Worm (Caenorhabditis elegans): Measurements from ENCODE around the gene K12H6.4.
"Not testable (repeated sequence)": the region's sequence is repeated elsewhere in the genome, so short reads cannot be mapped to it uniquely, and the experiment has no call there.

Gene K12H6.4

DNA sequence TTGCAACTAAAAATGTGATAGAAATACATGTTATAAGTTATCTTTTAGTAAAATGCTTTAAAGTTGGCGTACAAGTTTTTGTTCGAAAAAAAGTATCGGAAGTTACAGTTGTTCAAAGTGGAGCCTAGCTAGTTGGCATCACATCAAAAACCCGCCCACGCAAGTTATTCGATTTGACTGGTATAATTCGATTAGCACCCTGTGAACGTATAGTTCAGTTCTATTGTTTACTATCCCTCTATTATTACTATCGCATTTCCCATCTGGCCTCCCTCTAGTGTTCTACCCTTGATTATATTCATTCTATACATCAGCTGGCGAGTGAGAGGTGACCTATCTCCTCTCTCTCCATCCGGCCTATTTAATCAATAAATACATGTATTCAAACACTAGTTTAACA, 14.9 kb upstream of the K12H6.4 start, which contains the start of gene Y110A2AL.4:
Gene Y110A2AL.4, plus strand, starts transcription at position 301 of the 400 bp plus-strand sequence.
- TF ChIP-seq rec-8 (tag; optimal IDR thresholded peaks at IDR 0.05); lir-1 (GFP tag; conservative IDR thresholded peaks at IDR 0.05); aptf-2 (GFP tag; conservative IDR thresholded peaks at IDR 0.05): not testable (repeated sequence)

- TF ChIP-seq ZK185.1 (tag; optimal IDR thresholded peaks at IDR 0.05; ENCODE audit: poor library complexity, severe bottlenecking) (no peak), egl-44 (GFP tag; IDR thresholded peaks at IDR 0.05) (no peak), aptf-2 (GFP tag; conservative IDR thresholded peaks at IDR 0.05) (no peak), akir-1 (GFP tag; optimal IDR thresholded peaks at IDR 0.05) (no peak), ztf-6 (GFP tag; IDR thresholded peaks at IDR 0.05) (no peak), ceh-91 (GFP tag; IDR thresholded peaks at IDR 0.05) (no peak), B0261.1 (tag; optimal IDR thresholded peaks at IDR 0.05) (no peak), C17E4.6 (GFP tag; IDR thresholded peaks at IDR 0.05) (no peak), F49E8.2 (tag; optimal IDR thresholded peaks at IDR 0.05; ENCODE audit: insufficient read depth) (no peak), sdz-38 (tag; optimal IDR thresholded peaks at IDR 0.05) (no peak), Y56A3A.18 (GFP tag; IDR thresholded peaks at IDR 0.05) (no peak), him-1 (tag; optimal IDR thresholded peaks at IDR 0.05) (no peak), chd-7 (tag; optimal IDR thresholded peaks at IDR 0.05) (no peak), nfyb-1 (GFP tag; IDR thresholded peaks at IDR 0.05) (no peak), aptf-3 (GFP tag; IDR thresholded peaks at IDR 0.05) (no peak), ztf-26 (tag; optimal IDR thresholded peaks at IDR 0.05) (no peak), F39B2.1 (GFP tag; IDR thresholded peaks at IDR 0.05) (no peak), ztf-18 (tag; optimal IDR thresholded peaks at IDR 0.05) (no peak), rec-8 (tag; optimal IDR thresholded peaks at IDR 0.05) (no peak)
Observed at ce11 chrII:2836853-2837252, 12.8 kb upstream of the K12H6.4 start, which contains the start of gene K12H6.7. Gene K12H6.7, minus strand, starts transcription at chrII:2836953.

DNA sequence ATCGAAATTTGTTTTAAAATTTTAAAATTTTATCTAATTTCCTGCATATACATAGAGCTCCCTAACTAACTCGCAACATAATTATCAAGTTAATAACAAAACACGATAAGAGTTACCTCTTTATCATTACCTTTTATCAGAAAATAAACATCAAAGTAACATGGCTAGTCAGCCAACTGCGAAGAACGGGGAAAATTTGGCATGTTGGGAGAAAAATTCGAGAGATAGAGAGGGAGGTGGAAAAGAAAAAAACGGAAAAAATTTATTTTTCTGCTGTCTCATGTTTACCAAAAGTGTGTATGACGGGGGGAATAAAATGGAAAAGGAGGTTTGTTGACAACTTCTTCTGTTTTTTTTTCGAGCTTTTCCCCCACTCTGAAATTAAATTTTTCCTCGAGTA, 10.0 kb upstream of the K12H6.4 start:
- TF ChIP-seq nhr-80 (tag; optimal IDR thresholded peaks at IDR 0.05), result peak; percentile 66
- no peak for TF ChIP-seq mes-4 (tag; optimal IDR thresholded peaks at IDR 0.05)
- TF ChIP-seq D2030.7 (GFP tag; IDR thresholded peaks at IDR 0.05), result no peak
- TF ChIP-seq ztf-18 (tag; optimal IDR thresholded peaks at IDR 0.05), result no peak
- no peak for TF ChIP-seq Y53F4B.3 (GFP tag; IDR thresholded peaks at IDR 0.05)
- TF ChIP-seq attf-5 (GFP tag; optimal IDR thresholded peaks at IDR 0.05), result peak; percentile 10

DNA sequence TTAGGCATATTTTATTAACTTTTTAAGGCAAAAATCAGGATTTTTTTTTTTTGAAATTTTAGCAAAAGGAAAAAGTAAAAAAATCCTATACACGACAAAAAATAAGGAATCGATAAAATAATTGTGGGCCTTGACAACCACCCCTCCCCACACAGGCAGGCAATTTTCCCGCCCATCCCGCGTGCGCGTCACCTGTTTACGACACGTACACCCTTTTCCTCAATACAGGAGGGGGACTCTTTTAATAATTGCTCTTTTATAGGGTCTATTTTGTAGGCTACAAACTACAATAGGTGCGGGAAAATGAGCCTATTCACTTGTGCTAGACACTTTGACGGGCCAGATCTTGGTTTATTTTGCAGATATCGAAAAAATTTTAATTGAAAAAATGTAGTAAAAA, 8.5 kb upstream of the K12H6.4 start:
- TF ChIP-seq ceh-79 (tag; optimal IDR thresholded peaks at IDR 0.05) (no peak), Y56A3A.18 (GFP tag; IDR thresholded peaks at IDR 0.05) (0 out of 2 replicates have a peak, but pooled peaks have one; percentile 27)

- no peak for TF ChIP-seq ZK185.1 (tag; optimal IDR thresholded peaks at IDR 0.05; ENCODE audit: poor library complexity, severe bottlenecking)
- no peak for TF ChIP-seq madf-8 (GFP tag; conservative IDR thresholded peaks at IDR 0.05)
- no peak for TF ChIP-seq lag-1 (GFP tag; IDR thresholded peaks at IDR 0.05)
- TF ChIP-seq die-1 (tag; optimal IDR thresholded peaks at IDR 0.05), result no peak
- no peak for TF ChIP-seq Y53G8AR.9 (GFP tag; conservative IDR thresholded peaks at IDR 0.05)
- TF ChIP-seq ets-4 (GFP tag; optimal IDR thresholded peaks at IDR 0.05), result no peak
- no peak for TF ChIP-seq sptf-2 (GFP tag; optimal IDR thresholded peaks at IDR 0.05)
- no peak for TF ChIP-seq egl-18 (GFP tag; IDR thresholded peaks at IDR 0.05)
- TF ChIP-seq lin-40 (tag; optimal IDR thresholded peaks at IDR 0.05), result peak; percentile 19
- TF ChIP-seq chd-7 (tag; optimal IDR thresholded peaks at IDR 0.05), result no peak
- TF ChIP-seq sdz-38 (tag; optimal IDR thresholded peaks at IDR 0.05), result no peak
- no peak for TF ChIP-seq unc-130 (GFP tag; optimal IDR thresholded peaks at IDR 0.05)
- TF ChIP-seq madf-10 (tag; optimal IDR thresholded peaks at IDR 0.05), result no peak
- no peak for TF ChIP-seq nhr-120 (GFP tag; IDR thresholded peaks at IDR 0.05)
- peak; percentile 82 for TF ChIP-seq atf-7 (tag; optimal IDR thresholded peaks at IDR 0.05)
- TF ChIP-seq ama-1 (optimal IDR thresholded peaks at IDR 0.05), result peak; percentile 34
- no peak for TF ChIP-seq ama-1 (GFP tag; optimal IDR thresholded peaks at IDR 0.05)
- no peak for TF ChIP-seq D2030.7 (GFP tag; IDR thresholded peaks at IDR 0.05)
- no peak for TF ChIP-seq Y53F4B.3 (GFP tag; IDR thresholded peaks at IDR 0.05)
Observed at ce11 chrII:2832098-2832497, 8.0 kb upstream of the K12H6.4 start.
